Fruit fly (Drosophila melanogaster): ENCODE data around the gene yin.

dm6 chrX:3883904-3884303 is 12.2 kb upstream of the yin start, which contains the start of gene CG15239:
- TF ChIP-seq CG15336 (GFP tag; IDR thresholded peaks at IDR 0.05) (no peak), Hr4 (GFP tag; optimal IDR thresholded peaks at IDR 0.05) (no peak), acj6 (GFP tag; optimal IDR thresholded peaks at IDR 0.05) (no peak), OdsH (GFP tag; optimal IDR thresholded peaks at IDR 0.05) (no peak), CG16779 (tag; optimal IDR thresholded peaks at IDR 0.05) (no peak), CG4318 (GFP tag; optimal IDR thresholded peaks at IDR 0.05) (no peak)

All from whole organism, prepupa.